Worm (Caenorhabditis elegans) whole organism, young adult: Measurements from ENCODE around the gene F59A6.10.
A peak's percentile ranks its signal among the peaks of the same experiment; 100 is the strongest.

Experiments
- B0336.3 ChIP-seq: fragments of 200-800 bp; sonication (Bioruptor generic); IDR thresholded peaks from 2 replicates; pipeline ENCODE4 v1.3.6; 2022; ENCODE audit warnings: missing genetic modification characterization, missing compliant biosample characterization
- C06A6.2 ChIP-seq: fragments of 200-800 bp; sonication (Bioruptor generic); conservative IDR thresholded peaks from 2 replicates; pipeline ENCODE4 v1.3.6; 2022; ENCODE audit warnings: missing genetic modification characterization, missing compliant biosample characterization
- F49E8.2 ChIP-seq: sonication (generic microtip); optimal IDR thresholded peaks from 3 replicates; lab custom pipeline; 2017; ENCODE audit warnings: missing genetic modification characterization, mild to moderate bottlenecking, missing compliant biosample characterization, antibody characterized with exemption, moderate library complexity; ENCODE audit not compliant: insufficient read depth
- F52B5.7 ChIP-seq: sonication (generic microtip); optimal IDR thresholded peaks from 2 replicates; lab custom pipeline; 2016; ENCODE audit warnings: mild to moderate bottlenecking, missing genetic modification characterization, missing compliant biosample characterization
- F57A8.1 ChIP-seq: fragments of 200-800 bp; sonication (Bioruptor generic); optimal IDR thresholded peaks from 2 replicates; lab custom pipeline; 2018; ENCODE audit warnings: mild to moderate bottlenecking, missing genetic modification characterization, moderate library complexity, missing compliant biosample characterization
- K12H6.12 ChIP-seq: fragments of 200-800 bp; sonication (Bioruptor generic); optimal IDR thresholded peaks from 2 replicates; lab custom pipeline; 2018; ENCODE audit warnings: mild to moderate bottlenecking, missing genetic modification characterization, missing compliant biosample characterization
- T07F8.4 ChIP-seq: sonication (generic microtip); optimal IDR thresholded peaks from 2 replicates; lab custom pipeline; 2016; ENCODE audit warnings: mild to moderate bottlenecking, missing genetic modification characterization, moderate library complexity, missing compliant biosample characterization
- Y53F4B.3 ChIP-seq: fragments of 200-800 bp; sonication (Bioruptor generic); IDR thresholded peaks from 2 replicates; pipeline ENCODE4 v1.3.6; 2022; ENCODE audit warnings: missing genetic modification reagents, missing genetic modification characterization, missing compliant biosample characterization
- Y53G8AR.9 ChIP-seq: fragments of 200-800 bp; sonication (Bioruptor generic); conservative IDR thresholded peaks from 2 replicates; pipeline ENCODE4 v1.3.6; 2022; ENCODE audit warnings: missing genetic modification reagents, missing genetic modification characterization, missing compliant biosample characterization
- attf-5 ChIP-seq: fragments of 200-800 bp; sonication (Bioruptor generic); optimal IDR thresholded peaks from 2 replicates; lab custom pipeline; 2018; ENCODE audit warnings: mild to moderate bottlenecking, missing genetic modification characterization, missing compliant biosample characterization
- attf-6 ChIP-seq: fragments of 200-800 bp; sonication (Bioruptor generic); IDR thresholded peaks from 2 replicates; pipeline ENCODE4 v1.3.6; 2022; ENCODE audit warnings: missing genetic modification reagents, missing genetic modification characterization, missing compliant biosample characterization
- bed-1 ChIP-seq: fragments of 200-800 bp; sonication (Bioruptor generic); IDR thresholded peaks from 2 replicates; pipeline ENCODE4 v1.3.6; 2022; ENCODE audit warnings: missing genetic modification reagents, missing genetic modification characterization, missing compliant biosample characterization
- cebp-1 ChIP-seq, 2 experiments: fragments of 200-800 bp in 1 of 2; sonication (Bioruptor generic) in 1 of 2; sonication (generic microtip) in 1 of 2; IDR thresholded peaks in 1 of 2; optimal IDR thresholded peaks in 1 of 2; 2 replicates each; pipeline versions ENCODE4 v1.3.6 to Lab custom; 2017 to 2022; ENCODE audit warnings: missing compliant biosample characterization in 2 of 2, missing genetic modification characterization in 2 of 2, mild to moderate bottlenecking in 1 of 2, missing genetic modification reagents in 1 of 2, moderate library complexity in 1 of 2
- ceh-40 ChIP-seq: fragments of 200-800 bp; sonication (Bioruptor generic); IDR thresholded peaks from 2 replicates; pipeline ENCODE4 v1.3.6; 2022; ENCODE audit warnings: missing genetic modification characterization, missing compliant biosample characterization
- ceh-79 ChIP-seq: sonication (generic microtip); optimal IDR thresholded peaks from 2 replicates; lab custom pipeline; 2017; ENCODE audit warnings: mild to moderate bottlenecking, missing genetic modification characterization, missing compliant biosample characterization
- ceh-91 ChIP-seq: fragments of 200-800 bp; sonication (Bioruptor generic); IDR thresholded peaks from 2 replicates; pipeline ENCODE4 v1.3.6; 2022; ENCODE audit warnings: missing genetic modification reagents, missing genetic modification characterization, missing compliant biosample characterization
- dox-1 ChIP-seq: fragments of 200-800 bp; sonication (Bioruptor generic); IDR thresholded peaks from 2 replicates; pipeline ENCODE4 v1.3.6; 2022; ENCODE audit warnings: missing genetic modification reagents, missing genetic modification characterization, missing compliant biosample characterization
- dpl-1 ChIP-seq: fragments of 150-350 bp; optimal IDR thresholded peaks from 2 replicates; lab custom pipeline; 2014; ENCODE audit warnings: missing biosample characterization, missing genetic modification reagents, missing genetic modification characterization
- egl-44 ChIP-seq: fragments of 200-800 bp; sonication (Bioruptor generic); IDR thresholded peaks from 2 replicates; pipeline ENCODE4 v1.3.6; 2022; ENCODE audit warnings: missing genetic modification reagents, missing genetic modification characterization, missing compliant biosample characterization
- ekl-4 ChIP-seq: fragments of 200-800 bp; sonication (Bioruptor generic); IDR thresholded peaks from 2 replicates; pipeline ENCODE4 v1.3.6; 2022; ENCODE audit warnings: missing genetic modification reagents, missing genetic modification characterization, missing compliant biosample characterization
- hmg-1.2 ChIP-seq: fragments of 200-800 bp; sonication (Bioruptor generic); IDR thresholded peaks from 2 replicates; pipeline ENCODE4 v1.3.6; 2022; ENCODE audit warnings: missing genetic modification reagents, missing genetic modification characterization, missing compliant biosample characterization
- hrde-1 ChIP-seq: sonication (generic microtip); optimal IDR thresholded peaks from 2 replicates; lab custom pipeline; 2016; ENCODE audit warnings: missing genetic modification characterization, mild to moderate bottlenecking, missing compliant biosample characterization, moderate library complexity, missing genotype, missing genetic modification reagents, borderline replicate concordance
- hsf-1 ChIP-seq: fragments of 200-800 bp; sonication (Bioruptor generic); IDR thresholded peaks from 2 replicates; pipeline ENCODE4 v1.3.6; 2022; ENCODE audit warnings: missing genetic modification reagents, missing genetic modification characterization, missing compliant biosample characterization
- lin-35 ChIP-seq, 3 experiments: fragments of 150-350 bp in 2 of 3; sonication (generic microtip) in 1 of 3; optimal IDR thresholded peaks; 2 replicates each; lab custom pipeline; 2014 to 2018; ENCODE audit warnings: missing biosample characterization in 3 of 3, missing genetic modification characterization in 3 of 3, missing genetic modification reagents in 3 of 3
- lsl-1 ChIP-seq: fragments of 200-800 bp; sonication (Bioruptor generic); optimal IDR thresholded peaks from 2 replicates; lab custom pipeline; 2018; ENCODE audit warnings: mild to moderate bottlenecking, missing genetic modification characterization, moderate library complexity, missing compliant biosample characterization
- madf-10 ChIP-seq: sonication (generic microtip); optimal IDR thresholded peaks from 2 replicates; lab custom pipeline; 2016; ENCODE audit warnings: mild to moderate bottlenecking, missing genetic modification characterization, missing compliant biosample characterization
- madf-3 ChIP-seq: fragments of 200-800 bp; sonication (Bioruptor generic); IDR thresholded peaks from 2 replicates; pipeline ENCODE4 v1.3.6; 2022; ENCODE audit warnings: missing genetic modification reagents, missing genetic modification characterization, missing compliant biosample characterization
- madf-6 ChIP-seq: fragments of 200-800 bp; sonication (Bioruptor generic); IDR thresholded peaks from 2 replicates; pipeline ENCODE4 v1.3.6; 2022; ENCODE audit warnings: missing genetic modification reagents, missing genetic modification characterization, missing compliant biosample characterization
- nfya-1 ChIP-seq: sonication (generic microtip); optimal IDR thresholded peaks from 2 replicates; lab custom pipeline; 2017; ENCODE audit warnings: antibody characterized with exemption, missing compliant biosample characterization, missing genetic modification characterization, borderline replicate concordance; ENCODE audit not compliant: insufficient read depth
- nfya-2 ChIP-seq: fragments of 200-800 bp; sonication (Bioruptor generic); IDR thresholded peaks from 2 replicates; pipeline ENCODE4 v1.3.6; 2022; ENCODE audit warnings: missing genetic modification reagents, missing genetic modification characterization, missing compliant biosample characterization
- nfyb-1 ChIP-seq: fragments of 200-800 bp; sonication (Bioruptor generic); IDR thresholded peaks from 2 replicates; pipeline ENCODE4 v1.3.6; 2022; ENCODE audit warnings: missing genetic modification reagents, missing genetic modification characterization, missing compliant biosample characterization
- nhr-80 ChIP-seq: sonication (generic microtip); optimal IDR thresholded peaks from 2 replicates; lab custom pipeline; 2016; ENCODE audit warnings: missing genetic modification characterization, missing compliant biosample characterization
- pha-4 ChIP-seq: fragments of 150-350 bp; sonication (generic microtip); optimal IDR thresholded peaks from 2 replicates; lab custom pipeline; 2014; ENCODE audit warnings: missing biosample characterization, missing genetic modification reagents, missing genetic modification characterization
- repo-1 ChIP-seq: sonication (generic microtip); optimal IDR thresholded peaks from 2 replicates; lab custom pipeline; 2017; ENCODE audit warnings: mild to moderate bottlenecking, missing genetic modification characterization, missing compliant biosample characterization
- snpc-3.4 ChIP-seq: sonication (generic microtip); optimal IDR thresholded peaks from 2 replicates; lab custom pipeline; 2017; ENCODE audit warnings: missing genetic modification characterization, mild to moderate bottlenecking, missing compliant biosample characterization, antibody characterized with exemption, moderate library complexity, missing genotype, missing genetic modification reagents
- snpc-4 ChIP-seq, 5 experiments: fragments of 150-350 bp in 1 of 5; sonication (generic microtip) in 4 of 5; optimal IDR thresholded peaks; 2 replicates each; lab custom pipeline; 2014 to 2018; ENCODE audit warnings: missing genetic modification characterization in 5 of 5, missing biosample characterization in 3 of 5, antibody characterized with exemption in 2 of 5, mild to moderate bottlenecking in 2 of 5, missing compliant biosample characterization in 2 of 5, missing genotype in 2 of 5, moderate library complexity in 2 of 5, missing genetic modification reagents in 1 of 5
- somi-1 ChIP-seq: fragments of 200-800 bp; sonication (Bioruptor generic); optimal IDR thresholded peaks from 2 replicates; lab custom pipeline; 2018; ENCODE audit warnings: mild to moderate bottlenecking, missing genetic modification characterization, missing compliant biosample characterization
- tbp1 ChIP-seq: fragments of 200-800 bp; sonication (Bioruptor generic); optimal IDR thresholded peaks from 2 replicates; lab custom pipeline; 2018; ENCODE audit warnings: mild to moderate bottlenecking, missing genetic modification characterization, missing compliant biosample characterization
- unc-130 ChIP-seq: sonication (generic microtip); optimal IDR thresholded peaks from 2 replicates; lab custom pipeline; 2016; ENCODE audit warnings: missing genetic modification reagents, missing genetic modification characterization, missing compliant biosample characterization
- unc-62 ChIP-seq: fragments of 150-350 bp; optimal IDR thresholded peaks from 2 replicates; lab custom pipeline; 2014; ENCODE audit warnings: missing biosample characterization, missing genetic modification reagents, missing genetic modification characterization
- ztf-18 ChIP-seq: sonication (generic microtip); optimal IDR thresholded peaks from 2 replicates; lab custom pipeline; 2016; ENCODE audit warnings: missing genotype, mild to moderate bottlenecking, missing genetic modification characterization, missing compliant biosample characterization
- ztf-26 ChIP-seq: sonication (generic microtip); optimal IDR thresholded peaks from 2 replicates; lab custom pipeline; 2017; ENCODE audit warnings: missing genetic modification characterization, missing compliant biosample characterization

F59A6.10 gene

DNA sequence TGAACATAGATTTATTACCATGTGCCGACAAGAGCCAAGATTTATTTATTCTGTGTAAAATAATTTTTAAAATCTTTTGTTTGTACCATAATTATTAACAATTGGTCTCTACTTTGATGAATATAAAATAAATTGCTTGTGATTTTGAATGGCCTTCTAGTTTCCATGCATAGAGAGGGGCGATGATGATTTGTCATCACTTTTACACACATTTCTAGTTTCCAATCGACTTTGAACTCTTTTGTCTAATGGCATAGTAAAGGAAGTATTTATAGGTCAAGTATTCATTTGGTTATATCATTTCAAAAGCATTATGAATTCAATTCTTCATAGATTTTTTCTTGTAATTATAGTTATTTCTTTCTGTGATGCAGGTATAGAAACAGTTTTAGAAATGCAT is at the start of gene F59A6.10:
TSS of gene F59A6.10 (plus strand) at position 301 of the 400 bp plus-strand sequence.
- TF ChIP-seq somi-1 (GFP tag; lab: Kevin White, UChicago): no peak
- no peak for TF ChIP-seq attf-6 (GFP tag; lab: Robert Waterston, UW)
- peak; percentile 12 for TF ChIP-seq F49E8.2
- TF ChIP-seq hsf-1 (GFP tag; lab: Robert Waterston, UW): no peak
- TF ChIP-seq hrde-1 (tag; lab: Kevin White, UChicago): peak; percentile 8
- TF ChIP-seq lsl-1 (GFP tag; lab: Kevin White, UChicago): peak; percentile 23
- no peak for TF ChIP-seq egl-44 (GFP tag; lab: Robert Waterston, UW)
- TF ChIP-seq ceh-91: no peak
- no peak for TF ChIP-seq unc-62 (GFP tag; lab: Kevin White, UChicago)

DNA sequence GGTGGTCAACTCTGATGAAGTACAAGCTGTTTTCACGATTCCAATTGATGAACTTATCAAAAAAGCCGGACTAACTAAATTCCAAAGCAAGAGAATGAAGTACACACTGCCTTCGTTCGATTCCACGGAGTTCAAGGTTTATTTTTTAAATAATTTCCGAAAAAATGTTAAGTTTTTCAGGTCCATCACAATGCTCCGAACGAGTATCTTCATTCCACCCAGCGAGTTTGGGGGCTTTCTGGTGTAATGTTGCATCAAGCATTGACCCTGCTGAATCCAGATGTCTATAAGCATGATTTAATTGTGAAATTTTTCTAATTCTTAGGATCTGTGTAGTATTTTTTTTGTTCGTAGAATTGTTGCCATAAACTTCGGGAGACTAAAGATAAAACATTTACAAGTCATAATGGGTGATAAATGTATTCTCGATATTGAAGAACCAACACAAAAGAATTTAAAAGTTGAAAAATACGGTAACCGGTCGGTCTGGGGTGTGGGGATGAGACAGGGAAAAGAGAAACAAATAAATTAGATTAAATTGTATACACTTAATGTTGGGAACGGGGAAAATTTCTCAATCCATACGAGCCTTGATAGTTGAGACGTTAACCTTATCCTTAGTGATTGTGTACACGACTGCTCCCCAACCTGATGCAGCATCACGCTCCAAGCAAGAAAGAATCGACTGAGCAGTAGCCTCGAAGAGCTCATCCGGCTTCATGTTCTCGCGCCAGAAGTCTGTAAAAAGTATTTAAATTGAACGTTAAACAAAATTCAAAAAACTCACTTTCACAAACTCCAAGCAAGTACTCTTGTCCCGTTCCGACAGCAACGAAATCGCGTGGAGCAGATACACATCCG is 49.4 kb upstream of the F59A6.10 start:
- TF ChIP-seq cebp-1 (GFP tag; IDR thresholded peaks at IDR 0.05; lab: Robert Waterston, UW): no peak
- peak; percentile 27 for TF ChIP-seq cebp-1 (tag; optimal IDR thresholded peaks at IDR 0.05; lab: Kevin White, UChicago)
- TF ChIP-seq C06A6.2: 0 out of 2 replicates have a peak, but pooled peaks have one; percentile 20
- TF ChIP-seq F57A8.1 (GFP tag; lab: Kevin White, UChicago): no peak
- TF ChIP-seq madf-3 (GFP tag; lab: Robert Waterston, UW): peak; percentile 82; the same call in 1 of the 2 replicates
- no peak for TF ChIP-seq F52B5.7 (tag; lab: Kevin White, UChicago)
- TF ChIP-seq ztf-18 (tag; lab: Kevin White, UChicago): no peak
- no peak for TF ChIP-seq nfya-1 (tag; lab: Kevin White, UChicago)
- TF ChIP-seq bed-1 (GFP tag; lab: Robert Waterston, UW): no peak
- 0 out of 2 replicates have a peak, but pooled peaks have one; percentile 30 for TF ChIP-seq B0336.3 (GFP tag; lab: Robert Waterston, UW)
- TF ChIP-seq hsf-1 (GFP tag; lab: Robert Waterston, UW): no peak
- TF ChIP-seq nfya-2 (GFP tag; lab: Robert Waterston, UW): no peak
- TF ChIP-seq tbp1 (GFP tag; lab: Kevin White, UChicago): peak; percentile 7
- peak; percentile 50 for TF ChIP-seq madf-6
- TF ChIP-seq ekl-4 (GFP tag; lab: Robert Waterston, UW): 0 out of 2 replicates have a peak, but pooled peaks have one; percentile 9
- no peak for TF ChIP-seq repo-1 (tag; lab: Kevin White, UChicago)
- TF ChIP-seq snpc-4 (GFP tag; optimal IDR thresholded peaks at IDR 0.05; lab: Kevin White, UChicago): no peak
- TF ChIP-seq snpc-4 (tag; optimal IDR thresholded peaks at IDR 0.05; lab: Kevin White, UChicago): peak in 1 of 4 experiments; percentile 7
- peak; percentile 21 for TF ChIP-seq snpc-3.4 (tag; lab: Kevin White, UChicago)
- no peak for TF ChIP-seq nfyb-1 (GFP tag; lab: Robert Waterston, UW)
- peak; percentile 24; the same call in 1 of the 2 replicates for TF ChIP-seq Y53G8AR.9
- no peak for TF ChIP-seq T07F8.4 (tag; lab: Kevin White, UChicago)
- TF ChIP-seq K12H6.12: no peak
- no peak for TF ChIP-seq madf-10
- no peak for TF ChIP-seq Y53F4B.3 (GFP tag; lab: Robert Waterston, UW)
- no peak for TF ChIP-seq ceh-79 (tag; lab: Kevin White, UChicago)

DNA sequence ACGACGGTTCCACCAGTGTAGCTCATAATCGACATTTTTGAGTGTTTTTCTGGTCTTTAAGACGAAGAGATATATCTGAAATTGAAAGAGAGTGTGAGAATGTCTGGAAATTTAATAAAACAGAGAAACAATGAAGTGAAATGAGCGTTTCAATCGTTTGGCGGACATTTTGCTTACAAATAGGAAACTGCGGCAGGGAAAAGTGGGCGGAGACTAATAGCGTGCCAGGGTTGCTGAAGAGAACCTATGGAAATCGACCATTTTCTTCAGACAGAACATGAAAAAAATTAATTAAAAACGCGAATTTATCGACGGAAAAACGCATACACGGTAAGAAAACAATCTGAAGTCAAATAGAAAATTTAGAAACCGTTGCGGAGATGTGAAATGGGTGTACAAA is 48.4 kb upstream of the F59A6.10 start, which contains the start of gene pbs-3:
TSS of gene pbs-3 (minus strand) at position 75 of the 400 bp plus-strand sequence.
- TF ChIP-seq dox-1 (GFP tag; lab: Robert Waterston, UW): peak; percentile 53; the same call in 1 of the 2 replicates
- TF ChIP-seq attf-5 (GFP tag; lab: Kevin White, UChicago): peak; percentile 81
- TF ChIP-seq lsl-1 (GFP tag; lab: Kevin White, UChicago): peak; percentile 30
- no peak for TF ChIP-seq bed-1 (GFP tag; lab: Robert Waterston, UW)
- TF ChIP-seq unc-62 (GFP tag; lab: Kevin White, UChicago): no peak
- TF ChIP-seq nhr-80 (tag; lab: Kevin White, UChicago): peak; percentile 44
- TF ChIP-seq snpc-4 (GFP tag; optimal IDR thresholded peaks at IDR 0.05; lab: Kevin White, UChicago): no peak
- peak in 1 of 4 experiments; percentile 16 for TF ChIP-seq snpc-4 (tag; optimal IDR thresholded peaks at IDR 0.05; lab: Kevin White, UChicago)
- peak; percentile 13 for TF ChIP-seq pha-4 (tag; lab: Kevin White, UChicago)
- no peak for TF ChIP-seq nfya-1 (tag; lab: Kevin White, UChicago)
- TF ChIP-seq unc-130 (GFP tag; lab: Kevin White, UChicago): peak; percentile 9
- TF ChIP-seq ceh-40 (GFP tag; lab: Robert Waterston, UW): no peak
- TF ChIP-seq hmg-1.2 (GFP tag; lab: Robert Waterston, UW): peak; percentile 5; the same call in 1 of the 2 replicates
- peak in 1 of 3 experiments; percentile 27 for TF ChIP-seq lin-35 (GFP tag; optimal IDR thresholded peaks at IDR 0.05; lab: Kevin White, UChicago)
- no peak for TF ChIP-seq ztf-26
- TF ChIP-seq dpl-1 (GFP tag; lab: Kevin White, UChicago): peak; percentile 7
